Fruit fly (Drosophila melanogaster) whole organism, embryonic: Measurements from ENCODE around the gene CG17754.

ENCODE experiments used
- Ada2b ChIP-seq: fragments of 200-800 bp; sonication (Bioruptor generic); IDR thresholded peaks from 2 replicates; pipeline ENCODE4 v1.3.6; 2022; ENCODE audit warnings: missing biosample characterization, missing genetic modification characterization
- Aef1 ChIP-seq: fragments of 200-800 bp; sonication (Bioruptor generic); IDR thresholded peaks from 3 replicates; pipeline ENCODE4 v1.3.6; 2022; ENCODE audit warnings: missing biosample characterization, missing genetic modification characterization
- BtbVII ChIP-seq: fragments of 200-800 bp; sonication (Bioruptor generic); optimal IDR thresholded peaks from 3 replicates; lab custom pipeline; 2017; ENCODE audit warnings: missing biosample characterization, mild to moderate bottlenecking, missing genetic modification characterization
- CG10959 ChIP-seq: fragments of 200-800 bp; sonication (Bioruptor generic); IDR thresholded peaks from 2 replicates; pipeline ENCODE4 v1.3.6; 2022; ENCODE audit warnings: missing biosample characterization, missing genetic modification characterization
- CG11093 ChIP-seq: fragments of 200-800 bp; sonication (Bioruptor generic); IDR thresholded peaks from 3 replicates; pipeline ENCODE4 v1.3.6; 2022; ENCODE audit warnings: missing biosample characterization, missing genetic modification characterization
- CG11560 ChIP-seq: fragments of 200-800 bp; sonication (Bioruptor generic); IDR thresholded peaks from 3 replicates; pipeline ENCODE4 v1.3.6; 2022; ENCODE audit warnings: missing biosample characterization, missing genetic modification characterization
- CG12219 ChIP-seq: fragments of 200-800 bp; sonication (Bioruptor generic); optimal IDR thresholded peaks from 3 replicates; lab custom pipeline; 2018; ENCODE audit warnings: missing biosample characterization, mild to moderate bottlenecking, missing genetic modification characterization
- CG13123 ChIP-seq: fragments of 200-800 bp; sonication (Bioruptor generic); optimal IDR thresholded peaks from 2 replicates; lab custom pipeline; 2016; ENCODE audit warnings: missing biosample characterization, missing genetic modification characterization
- CG13775 ChIP-seq: fragments of 200-800 bp; sonication (Bioruptor generic); optimal IDR thresholded peaks from 3 replicates; lab custom pipeline; 2017; ENCODE audit warnings: missing biosample characterization, mild to moderate bottlenecking, missing genetic modification characterization
- CG15514 ChIP-seq: fragments of 200-800 bp; sonication (Bioruptor generic); optimal IDR thresholded peaks from 3 replicates; lab custom pipeline; 2017; ENCODE audit warnings: missing biosample characterization, missing genetic modification characterization, mild to moderate bottlenecking, moderate library complexity, missing genetic modification reagents
- CG17359 ChIP-seq: fragments of 200-800 bp; sonication (Bioruptor generic); optimal IDR thresholded peaks from 3 replicates; lab custom pipeline; 2018; ENCODE audit warnings: missing biosample characterization, mild to moderate bottlenecking, missing genetic modification characterization, moderate library complexity
- CG31365 ChIP-seq: fragments of 200-800 bp; sonication (Bioruptor generic); optimal IDR thresholded peaks from 2 replicates; lab custom pipeline; 2018; ENCODE audit warnings: missing biosample characterization, mild to moderate bottlenecking, missing genetic modification characterization
- CG4404 ChIP-seq: fragments of 200-800 bp; sonication (Bioruptor generic); IDR thresholded peaks from 2 replicates; pipeline ENCODE4 v1.3.6; 2022; ENCODE audit warnings: missing biosample characterization, missing genetic modification characterization
- CG7372 ChIP-seq: fragments of 200-800 bp; sonication (Bioruptor generic); IDR thresholded peaks from 2 replicates; pipeline ENCODE4 v1.3.6; 2022; ENCODE audit warnings: missing biosample characterization, missing genetic modification characterization
- CG7928 ChIP-seq: fragments of 200-800 bp; sonication (Bioruptor generic); optimal IDR thresholded peaks from 2 replicates; lab custom pipeline; 2017; ENCODE audit warnings: missing biosample characterization, mild to moderate bottlenecking, missing genetic modification characterization
- CG8281 ChIP-seq: fragments of 200-800 bp; sonication (Bioruptor generic); optimal IDR thresholded peaks from 2 replicates; lab custom pipeline; 2018; ENCODE audit warnings: missing biosample characterization, mild to moderate bottlenecking, missing genetic modification characterization, moderate library complexity
- CG8478 ChIP-seq: fragments of >200 bp; optimal IDR thresholded peaks from 2 replicates; lab custom pipeline; 2018
- CG9817 ChIP-seq: fragments of 200-800 bp; sonication (Bioruptor generic); optimal IDR thresholded peaks from 2 replicates; lab custom pipeline; 2018; ENCODE audit warnings: missing biosample characterization, mild to moderate bottlenecking, missing genetic modification characterization, moderate library complexity
- CkIIα-i1 ChIP-seq: fragments of 200-800 bp; sonication (Bioruptor generic); IDR thresholded peaks from 2 replicates; pipeline ENCODE4 v1.3.6; 2022; ENCODE audit warnings: missing biosample characterization, missing genetic modification characterization
- Dbx ChIP-seq: fragments of 200-800 bp; sonication (Bioruptor generic); IDR thresholded peaks from 3 replicates; pipeline ENCODE4 v1.3.6; 2022; ENCODE audit warnings: missing biosample characterization, missing genetic modification characterization
- Doc3 ChIP-seq: fragments of 200-800 bp; sonication (Bioruptor generic); IDR thresholded peaks from 3 replicates; pipeline ENCODE4 v1.3.6; 2022; ENCODE audit warnings: missing biosample characterization, missing genetic modification characterization; ENCODE audit not compliant: partially characterized antibody
- Drgx ChIP-seq: fragments of 200-800 bp; sonication (Bioruptor generic); IDR thresholded peaks from 2 replicates; pipeline ENCODE4 v1.3.6; 2022; ENCODE audit warnings: missing biosample characterization, missing genetic modification characterization
- Ets97D ChIP-seq: fragments of 200-800 bp; sonication (Bioruptor generic); optimal IDR thresholded peaks from 3 replicates; lab custom pipeline; 2016; ENCODE audit warnings: missing biosample characterization, missing genetic modification characterization
- HHEX ChIP-seq: fragments of 200-800 bp; sonication (Bioruptor generic); optimal IDR thresholded peaks from 3 replicates; lab custom pipeline; 2017; ENCODE audit warnings: missing biosample characterization, mild to moderate bottlenecking, missing genetic modification characterization, missing genetic modification reagents
- HLH3B ChIP-seq: fragments of 200-800 bp; sonication (Bioruptor generic); IDR thresholded peaks from 2 replicates; pipeline ENCODE4 v1.3.6; 2022; ENCODE audit warnings: missing biosample characterization, missing genetic modification characterization
- Med ChIP-seq: fragments of 200-800 bp; sonication (Bioruptor generic); peaks from one replicate; lab custom pipeline; 2016; ENCODE audit warnings: missing biosample characterization, missing genetic modification characterization, mild to moderate bottlenecking, inconsistent platforms, moderate library complexity
- Meics ChIP-seq: fragments of 200-800 bp; sonication (Bioruptor generic); optimal IDR thresholded peaks from 2 replicates; lab custom pipeline; 2017; ENCODE audit warnings: missing biosample characterization, mild to moderate bottlenecking, missing genetic modification characterization
- Mes4 ChIP-seq: fragments of 200-800 bp; sonication (Bioruptor generic); optimal IDR thresholded peaks from 2 replicates; lab custom pipeline; 2016; ENCODE audit warnings: missing biosample characterization, missing genetic modification characterization
- Rx ChIP-seq: fragments of 200-800 bp; sonication (Bioruptor generic); IDR thresholded peaks from 2 replicates; pipeline ENCODE4 v1.3.6; 2022; ENCODE audit warnings: missing biosample characterization, missing genetic modification characterization
- Sox102F ChIP-seq: fragments of 200-800 bp; sonication (Bioruptor generic); optimal IDR thresholded peaks from 2 replicates; lab custom pipeline; 2018; ENCODE audit warnings: missing biosample characterization, mild to moderate bottlenecking, missing genetic modification characterization, moderate library complexity
- Ssrp ChIP-seq: fragments of 200-800 bp; sonication (Bioruptor generic); optimal IDR thresholded peaks from 2 replicates; lab custom pipeline; 2018; ENCODE audit warnings: missing biosample characterization, mild to moderate bottlenecking, missing genetic modification characterization, moderate library complexity
- Trl ChIP-seq, 3 experiments: fragments of >200 bp in 2 of 3; fragments of 200-800 bp in 1 of 3; sonication (Bioruptor generic) in 1 of 3; optimal IDR thresholded peaks; 2 replicates in 1 of 3; 3 replicates in 2 of 3; lab custom pipeline; 2016 to 2017; ENCODE audit warnings: missing biosample characterization in 1 of 3, missing genetic modification characterization in 1 of 3
- Xbp1 ChIP-seq: fragments of 200-800 bp; sonication (Bioruptor generic); optimal IDR thresholded peaks from 3 replicates; lab custom pipeline; 2016; ENCODE audit warnings: missing biosample characterization, mild to moderate bottlenecking, missing genetic modification characterization
- caup ChIP-seq: fragments of 200-800 bp; sonication (Bioruptor generic); optimal IDR thresholded peaks from 3 replicates; lab custom pipeline; 2017; ENCODE audit warnings: missing biosample characterization, mild to moderate bottlenecking, missing genetic modification characterization, moderate library complexity; ENCODE audit not compliant: severe bottlenecking
- chinmo ChIP-seq: fragments of 200-800 bp; sonication (Bioruptor generic); IDR thresholded peaks from 4 replicates; pipeline ENCODE4 v1.3.6; 2022; ENCODE audit warnings: missing biosample characterization, missing genetic modification characterization; ENCODE audit not compliant: partially characterized antibody
- crc ChIP-seq: fragments of 200-800 bp; sonication (Bioruptor generic); optimal IDR thresholded peaks from 2 replicates; lab custom pipeline; 2016; ENCODE audit warnings: missing biosample characterization, missing genetic modification characterization
- croc ChIP-seq: fragments of 200-800 bp; sonication (Bioruptor generic); conservative IDR thresholded peaks from 3 replicates; pipeline ENCODE4 v1.3.6; 2022; ENCODE audit warnings: missing biosample characterization, missing genetic modification characterization
- fd102C ChIP-seq: fragments of 200-800 bp; sonication (Bioruptor generic); optimal IDR thresholded peaks from 2 replicates; lab custom pipeline; 2018; ENCODE audit warnings: missing biosample characterization, mild to moderate bottlenecking, missing genetic modification characterization, moderate library complexity
- hbn ChIP-seq: fragments of 200-800 bp; sonication (Bioruptor generic); IDR thresholded peaks from 2 replicates; pipeline ENCODE4 v1.3.6; 2022; ENCODE audit warnings: missing biosample characterization, missing genetic modification characterization; ENCODE audit not compliant: partially characterized antibody
- ind ChIP-seq: fragments of 200-800 bp; sonication (Bioruptor generic); optimal IDR thresholded peaks from 3 replicates; lab custom pipeline; 2016; ENCODE audit warnings: missing biosample characterization, missing genetic modification characterization
- nau ChIP-seq: fragments of 200-800 bp; sonication (Bioruptor generic); optimal IDR thresholded peaks from 3 replicates; lab custom pipeline; 2017; ENCODE audit warnings: missing biosample characterization, mild to moderate bottlenecking, missing genetic modification characterization, missing genetic modification reagents
- pho ChIP-seq: fragments of 200-800 bp; sonication (Bioruptor generic); optimal IDR thresholded peaks from 2 replicates; lab custom pipeline; 2016; ENCODE audit warnings: missing biosample characterization, missing genetic modification characterization
- pnt ChIP-seq: fragments of 200-800 bp; sonication (Bioruptor generic); optimal IDR thresholded peaks from 3 replicates; lab custom pipeline; 2016; ENCODE audit warnings: missing biosample characterization, missing genetic modification characterization
- prd ChIP-seq, 3 experiments: fragments of >200 bp in 2 of 3; fragments of 200-800 bp in 1 of 3; sonication (Bioruptor generic) in 1 of 3; optimal IDR thresholded peaks in 2 of 3; IDR thresholded peaks in 1 of 3; 2 replicates in 2 of 3; 3 replicates in 1 of 3; pipeline versions ENCODE4 v1.3.6 to Lab custom; 2017 to 2022; ENCODE audit warnings: missing biosample characterization in 1 of 3, missing genetic modification characterization in 1 of 3
- pum ChIP-seq: fragments of 200-800 bp; sonication (Bioruptor generic); optimal IDR thresholded peaks from 2 replicates; lab custom pipeline; 2016; ENCODE audit warnings: missing biosample characterization, missing genetic modification characterization
- sisA ChIP-seq: fragments of 200-800 bp; sonication (Bioruptor generic); IDR thresholded peaks from 2 replicates; pipeline ENCODE4 v1.3.6; 2022; ENCODE audit warnings: missing biosample characterization, missing genetic modification characterization
- ttk ChIP-seq: fragments of 200-800 bp; sonication (Bioruptor generic); IDR thresholded peaks from 2 replicates; pipeline ENCODE4 v2.1.2; 2022; ENCODE audit warnings: missing biosample characterization, missing genetic modification characterization
- twi ChIP-seq: fragments of 200-800 bp; optimal IDR thresholded peaks from 2 replicates; lab custom pipeline; 2019; ENCODE audit warnings: missing biosample characterization, mild to moderate bottlenecking, missing genetic modification characterization, moderate library complexity
- unpg ChIP-seq: fragments of 200-800 bp; sonication (Bioruptor generic); optimal IDR thresholded peaks from 3 replicates; lab custom pipeline; 2018; ENCODE audit warnings: missing biosample characterization, mild to moderate bottlenecking, missing genetic modification characterization, moderate library complexity
- zen2 ChIP-seq: fragments of 200-800 bp; sonication (Bioruptor generic); IDR thresholded peaks from 3 replicates; pipeline ENCODE4 v1.3.6; 2022; ENCODE audit warnings: missing biosample characterization, missing genetic modification characterization; ENCODE audit not compliant: partially characterized antibody

CG17754 gene

DNA sequence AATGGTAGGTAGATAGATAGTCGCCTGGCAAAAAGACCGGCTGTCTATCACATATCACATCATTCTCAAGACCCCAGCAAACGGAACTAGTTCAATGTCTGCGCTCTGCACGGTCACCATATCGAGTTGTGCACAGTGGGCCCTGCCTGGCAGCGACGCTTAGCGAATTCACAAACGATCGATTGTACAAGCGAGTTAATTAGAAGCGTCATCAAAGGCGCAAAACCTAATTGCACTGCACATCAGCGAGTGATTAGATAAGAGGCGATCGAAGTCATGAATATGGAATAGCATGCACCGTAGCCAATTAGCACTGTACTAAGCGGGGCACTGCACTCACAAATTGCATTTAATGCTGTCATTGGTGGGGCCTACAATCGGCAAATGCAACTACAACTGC, 29.8 kb upstream of the CG17754 start (continued):
- no peak for TF ChIP-seq croc (GFP tag; lab: Robert Waterston, UW)
- TF ChIP-seq CG7928 (GFP tag; lab: Kevin White, UChicago), result no peak
- no peak for TF ChIP-seq pho (GFP tag; lab: Kevin White, UChicago)
- TF ChIP-seq CG13775, result no peak
- TF ChIP-seq CG15514 (GFP tag; lab: Kevin White, UChicago), result peak; percentile 90
- TF ChIP-seq fd102C (GFP tag; lab: Kevin White, UChicago), result no peak
- no peak for TF ChIP-seq Meics
- no peak for TF ChIP-seq prd (optimal IDR thresholded peaks at IDR 0.05; lab: Kevin White, UChicago)
- TF ChIP-seq prd (GFP tag; IDR thresholded peaks at IDR 0.05; lab: Robert Waterston, UW), result peak; percentile 74
- no peak for TF ChIP-seq CG12219
- TF ChIP-seq Doc3, result no peak
- no peak for TF ChIP-seq CG7372 (GFP tag; lab: Robert Waterston, UW)
- peak; percentile 39 for TF ChIP-seq Rx (GFP tag; lab: Robert Waterston, UW)
- 0 out of 3 replicates have a peak, but pooled peaks have one; percentile 37 for TF ChIP-seq CG11560 (tag; lab: Robert Waterston, UW)
- TF ChIP-seq crc (GFP tag; lab: Kevin White, UChicago), result no peak
- TF ChIP-seq Med, result peak; percentile 81
- TF ChIP-seq CG17359 (tag; lab: Kevin White, UChicago), result peak; percentile 31
- no peak for TF ChIP-seq HHEX (GFP tag; lab: Kevin White, UChicago)
- no peak for TF ChIP-seq zen2 (GFP tag; lab: Robert Waterston, UW)
- TF ChIP-seq sisA (GFP tag; lab: Robert Waterston, UW), result 0 out of 2 replicates have a peak, but pooled peaks have one; percentile 4
- TF ChIP-seq CG11093 (GFP tag; lab: Robert Waterston, UW), result peak; percentile 41; the same call in 1 of the 3 replicates
- TF ChIP-seq Ada2b, result peak; percentile 26; the same call in 1 of the 2 replicates
- TF ChIP-seq CG10959 (GFP tag; lab: Robert Waterston, UW), result no peak; the same call in 1 of the 2 replicates
- no peak for TF ChIP-seq caup (GFP tag; lab: Kevin White, UChicago)
- no peak for TF ChIP-seq CG13123 (GFP tag; lab: Kevin White, UChicago)
- TF ChIP-seq CG31365 (tag; lab: Kevin White, UChicago), result no peak
- no peak for TF ChIP-seq Ssrp (tag; lab: Kevin White, UChicago)
- no peak for TF ChIP-seq chinmo (GFP tag; lab: Robert Waterston, UW)
- TF ChIP-seq Dbx, result no peak
- no peak for TF ChIP-seq CG8281 (tag; lab: Kevin White, UChicago)
- TF ChIP-seq CG9817 (tag; lab: Kevin White, UChicago), result no peak
- TF ChIP-seq Xbp1 (GFP tag; lab: Kevin White, UChicago), result no peak
- peak; percentile 45 for TF ChIP-seq Sox102F
- peak; percentile 42; the same call in 1 of the 2 replicates for TF ChIP-seq CG4404
- no peak for TF ChIP-seq CkIIα-i1 (GFP tag; lab: Robert Waterston, UW)
- no peak for TF ChIP-seq BtbVII (GFP tag; lab: Kevin White, UChicago)
- TF ChIP-seq CG8478 (lab: Kevin White, UChicago), result no peak
- no peak for TF ChIP-seq Trl (optimal IDR thresholded peaks at IDR 0.05; lab: Kevin White, UChicago)
- no peak for TF ChIP-seq Trl (GFP tag; optimal IDR thresholded peaks at IDR 0.05; lab: Kevin White, UChicago)
- no peak for TF ChIP-seq Ets97D (GFP tag; lab: Kevin White, UChicago)
- no peak for TF ChIP-seq HLH3B (GFP tag; lab: Robert Waterston, UW)
- TF ChIP-seq nau, result no peak
- TF ChIP-seq unpg (GFP tag; lab: Kevin White, UChicago), result peak; percentile 6
- no peak for TF ChIP-seq Mes4 (GFP tag; lab: Kevin White, UChicago)
- TF ChIP-seq twi (tag; lab: Kevin White, UChicago), result no peak
- TF ChIP-seq pnt, result peak; percentile 15
- peak; percentile 62 for TF ChIP-seq Drgx
- no peak for TF ChIP-seq ttk (GFP tag; lab: Robert Waterston, UW)
- TF ChIP-seq ind (GFP tag; lab: Kevin White, UChicago), result no peak
- TF ChIP-seq Aef1 (GFP tag; lab: Robert Waterston, UW), result 0 out of 3 replicates have a peak, but pooled peaks have one; percentile 11
- no peak for TF ChIP-seq pum (GFP tag; lab: Kevin White, UChicago)
- no peak for TF ChIP-seq hbn (GFP tag; lab: Robert Waterston, UW)
